Fruit fly (Drosophila melanogaster): ENCODE results near the gene Nph.

dm6 chr3R:30038628-30039027, 34.0 kb upstream of the Nph start, which contains the start of gene janB:
- no peak for TF ChIP-seq CTCF (optimal IDR thresholded peaks at IDR 0.05)
- no peak for TF ChIP-seq CG8478 (optimal IDR thresholded peaks at IDR 0.05)

All from S2 (cell line).